Worm (Caenorhabditis elegans) whole organism, late embryonic: ENCODE data around the gene W04E12.9.
A peak's percentile ranks its signal among the peaks of the same experiment; 100 is the strongest.

ENCODE experiments used
- C38D4.7 ChIP-seq: fragments of 200-800 bp; sonication (Bioruptor generic); optimal IDR thresholded peaks from 2 replicates; lab custom pipeline; 2018; ENCODE audit warnings: mild to moderate bottlenecking, missing genetic modification characterization, moderate library complexity, missing compliant biosample characterization
- K09A11.1 ChIP-seq: sonication (generic microtip); optimal IDR thresholded peaks from 2 replicates; lab custom pipeline; 2017; ENCODE audit warnings: antibody characterized with exemption, mild to moderate bottlenecking, missing genetic modification characterization, missing compliant biosample characterization; ENCODE audit not compliant: insufficient read depth
- Y22D7AL.16 ChIP-seq: sonication (generic microtip); optimal IDR thresholded peaks from 2 replicates; lab custom pipeline; 2016; ENCODE audit warnings: missing genetic modification characterization, missing compliant biosample characterization
- ahr-1 ChIP-seq: sonication (generic microtip); optimal IDR thresholded peaks from 2 replicates; lab custom pipeline; 2016; ENCODE audit warnings: missing genetic modification characterization, missing compliant biosample characterization
- ceh-14 ChIP-seq: sonication (generic microtip); optimal IDR thresholded peaks from 2 replicates; lab custom pipeline; 2016; ENCODE audit warnings: missing genotype, missing genetic modification characterization, missing compliant biosample characterization
- ceh-18 ChIP-seq: sonication (generic microtip); optimal IDR thresholded peaks from 2 replicates; lab custom pipeline; 2016; ENCODE audit warnings: missing genetic modification characterization, missing compliant biosample characterization
- ceh-2 ChIP-seq: sonication (generic microtip); optimal IDR thresholded peaks from 2 replicates; lab custom pipeline; 2016; ENCODE audit warnings: missing genotype, missing genetic modification characterization, missing compliant biosample characterization
- ceh-24 ChIP-seq: sonication (generic microtip); optimal IDR thresholded peaks from 2 replicates; lab custom pipeline; 2016; ENCODE audit warnings: mild to moderate bottlenecking, missing genetic modification characterization, missing compliant biosample characterization
- ceh-45 ChIP-seq: fragments of 200-800 bp; sonication (Bioruptor generic); IDR thresholded peaks from 2 replicates; pipeline ENCODE4 v1.3.6; 2022; ENCODE audit warnings: missing genetic modification reagents, missing genetic modification characterization, missing compliant biosample characterization
- dmd-4 ChIP-seq: sonication (generic microtip); optimal IDR thresholded peaks from 2 replicates; lab custom pipeline; 2016; ENCODE audit warnings: borderline replicate concordance, missing genetic modification characterization, missing compliant biosample characterization
- dve-1 ChIP-seq: sonication (generic microtip); optimal IDR thresholded peaks from 2 replicates; lab custom pipeline; 2017; ENCODE audit warnings: antibody characterized with exemption, mild to moderate bottlenecking, missing genetic modification characterization, missing compliant biosample characterization
- elt-4 ChIP-seq: sonication (generic microtip); optimal IDR thresholded peaks from 2 replicates; lab custom pipeline; 2016; ENCODE audit warnings: missing genetic modification characterization, missing compliant biosample characterization
- ets-4 ChIP-seq: sonication (generic microtip); optimal IDR thresholded peaks from 2 replicates; lab custom pipeline; 2016; ENCODE audit warnings: missing genetic modification characterization, missing compliant biosample characterization
- eyg-1 ChIP-seq: sonication (generic microtip); optimal IDR thresholded peaks from 2 replicates; lab custom pipeline; 2016; ENCODE audit warnings: missing genotype, missing genetic modification characterization, missing compliant biosample characterization
- fax-1 ChIP-seq: sonication (generic microtip); optimal IDR thresholded peaks from 2 replicates; lab custom pipeline; 2016; ENCODE audit warnings: missing genotype, missing genetic modification characterization, missing compliant biosample characterization
- gmeb-2 ChIP-seq: sonication (generic microtip); optimal IDR thresholded peaks from 2 replicates; lab custom pipeline; 2016; ENCODE audit warnings: missing genetic modification characterization, inconsistent platforms, missing compliant biosample characterization
- hlh-13 ChIP-seq: fragments of 200-800 bp; sonication (Bioruptor generic); optimal IDR thresholded peaks from 2 replicates; lab custom pipeline; 2018; ENCODE audit warnings: mild to moderate bottlenecking, missing genetic modification characterization, missing compliant biosample characterization
- hlh-8 ChIP-seq: sonication (generic microtip); optimal IDR thresholded peaks from 2 replicates; lab custom pipeline; 2016; ENCODE audit warnings: missing genotype, missing genetic modification characterization, missing compliant biosample characterization
- lim-6 ChIP-seq: sonication (generic microtip); optimal IDR thresholded peaks from 2 replicates; lab custom pipeline; 2016; ENCODE audit warnings: missing genetic modification characterization, missing compliant biosample characterization
- madf-2 ChIP-seq: sonication (generic microtip); optimal IDR thresholded peaks from 2 replicates; lab custom pipeline; 2017; ENCODE audit warnings: missing genetic modification characterization, missing compliant biosample characterization
- mec-3 ChIP-seq: sonication (generic microtip); optimal IDR thresholded peaks from 2 replicates; lab custom pipeline; 2016; ENCODE audit warnings: borderline replicate concordance, missing genetic modification characterization, missing compliant biosample characterization
- nhr-11 ChIP-seq: fragments of 150-350 bp; optimal IDR thresholded peaks from 2 replicates; lab custom pipeline; 2014; ENCODE audit warnings: missing biosample characterization, missing genetic modification characterization
- pag-3 ChIP-seq: sonication (generic microtip); optimal IDR thresholded peaks from 2 replicates; lab custom pipeline; 2016; ENCODE audit warnings: missing compliant biosample characterization, missing genetic modification characterization, borderline replicate concordance
- pax-1 ChIP-seq: fragments of 150-350 bp; optimal IDR thresholded peaks from 2 replicates; lab custom pipeline; 2014; ENCODE audit warnings: missing biosample characterization, missing genetic modification characterization
- pqm-1 ChIP-seq: sonication (generic microtip); optimal IDR thresholded peaks from 2 replicates; lab custom pipeline; 2016; ENCODE audit warnings: missing genetic modification characterization, missing compliant biosample characterization
- ref-2 ChIP-seq: sonication (generic microtip); optimal IDR thresholded peaks from 2 replicates; lab custom pipeline; 2016; ENCODE audit warnings: missing genetic modification characterization, missing compliant biosample characterization
- rnt-1 ChIP-seq: sonication (generic microtip); optimal IDR thresholded peaks from 2 replicates; lab custom pipeline; 2016; ENCODE audit warnings: missing genetic modification characterization, missing compliant biosample characterization
- sdc-2 ChIP-seq: sonication (generic microtip); optimal IDR thresholded peaks from 2 replicates; lab custom pipeline; 2016; ENCODE audit warnings: missing genotype, missing genetic modification characterization, missing compliant biosample characterization
- sox-2 ChIP-seq: fragments of 200-800 bp; sonication (Bioruptor generic); IDR thresholded peaks from 2 replicates; pipeline ENCODE4 v1.3.6; 2022; ENCODE audit warnings: missing genetic modification reagents, missing genetic modification characterization, missing compliant biosample characterization
- sox-4 ChIP-seq: sonication (generic microtip); optimal IDR thresholded peaks from 2 replicates; lab custom pipeline; 2017; ENCODE audit warnings: mild to moderate bottlenecking, missing genetic modification characterization, inconsistent platforms, missing compliant biosample characterization
- tbx-7 ChIP-seq: sonication (generic microtip); optimal IDR thresholded peaks from 2 replicates; lab custom pipeline; 2016; ENCODE audit warnings: missing genotype, missing genetic modification characterization, missing compliant biosample characterization
- zip-5 ChIP-seq: sonication (generic microtip); optimal IDR thresholded peaks from 2 replicates; lab custom pipeline; 2016; ENCODE audit warnings: missing genetic modification characterization, missing compliant biosample characterization

Gene W04E12.9

ce11 chrV:19747144-19747543 is 9.2 kb upstream of the W04E12.9 start:
- TF ChIP-seq nhr-11 (tag; lab: Kevin White, UChicago), result no peak
- TF ChIP-seq dve-1, result peak; percentile 99

DNA sequence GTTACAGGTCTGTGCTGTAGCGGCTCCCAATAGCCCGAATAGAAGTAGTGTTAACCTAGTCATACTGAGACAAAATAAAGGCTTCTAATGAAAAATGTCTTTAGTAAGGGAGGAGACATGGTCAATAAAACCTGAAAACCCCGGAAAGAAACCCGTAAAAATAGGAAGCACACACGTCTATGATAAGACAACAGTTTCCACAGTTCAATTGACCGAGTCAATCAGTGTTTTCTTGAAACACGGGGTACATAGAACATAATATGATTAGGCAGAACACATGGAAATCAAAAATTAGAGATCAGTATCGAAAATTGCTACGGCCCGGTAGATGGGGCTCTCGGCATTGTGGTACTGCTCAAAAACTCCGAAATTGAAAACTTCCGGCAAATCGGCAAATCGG is 5.2 kb upstream of the W04E12.9 start, which contains the start of gene clec-49:
Gene clec-49 (minus strand): TSS at position 103 of the 400 bp plus-strand sequence.
- no peak for TF ChIP-seq ceh-18 (tag; lab: Kevin White, UChicago)

DNA sequence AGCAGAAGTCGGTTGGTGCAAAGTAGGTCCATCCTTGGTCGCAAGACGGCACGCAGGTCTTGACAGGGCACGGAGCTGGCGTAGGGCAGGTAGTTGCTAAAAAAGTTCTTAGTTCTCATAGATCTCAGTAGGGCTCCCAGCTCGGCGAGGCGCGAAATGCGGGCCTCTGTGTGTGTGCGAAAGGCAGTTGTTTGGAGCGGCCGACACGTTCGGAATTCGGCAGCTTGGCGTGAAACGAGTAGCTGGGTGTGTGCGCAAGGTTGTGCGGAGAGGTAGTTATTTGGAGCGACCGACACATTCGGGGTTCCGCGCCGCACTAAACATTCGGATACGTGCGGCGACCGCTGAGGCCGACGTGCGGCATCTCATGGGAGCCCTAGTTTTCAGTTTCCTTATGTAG is 3.5 kb upstream of the W04E12.9 start:
- TF ChIP-seq pag-3 (tag; lab: Kevin White, UChicago), result peak; percentile 38
- no peak for TF ChIP-seq lim-6 (tag; lab: Kevin White, UChicago)
- TF ChIP-seq ceh-18 (tag; lab: Kevin White, UChicago), result no peak
- TF ChIP-seq mec-3 (tag; lab: Kevin White, UChicago), result no peak

ce11 chrV:19754331-19754730 is 2.0 kb upstream of the W04E12.9 start:
- TF ChIP-seq rnt-1 (tag; lab: Kevin White, UChicago) (no peak), C38D4.7 (GFP tag; lab: Kevin White, UChicago) (no peak), madf-2 (tag; lab: Kevin White, UChicago) (no peak), ceh-14 (tag; lab: Kevin White, UChicago) (no peak), pqm-1 (tag; lab: Kevin White, UChicago) (no peak), ets-4 (tag; lab: Kevin White, UChicago) (no peak), zip-5 (tag; lab: Kevin White, UChicago) (no peak)

- no peak for TF ChIP-seq sox-4 (tag; lab: Kevin White, UChicago)
- TF ChIP-seq, all 69 proteins: peak for 0
These were observed 1.1 kb upstream of the W04E12.9 start, which contains the start of gene clec-50 for ce11 chrV:19755260-19755659. Gene clec-50 (minus strand): TSS chrV:19755368.

DNA sequence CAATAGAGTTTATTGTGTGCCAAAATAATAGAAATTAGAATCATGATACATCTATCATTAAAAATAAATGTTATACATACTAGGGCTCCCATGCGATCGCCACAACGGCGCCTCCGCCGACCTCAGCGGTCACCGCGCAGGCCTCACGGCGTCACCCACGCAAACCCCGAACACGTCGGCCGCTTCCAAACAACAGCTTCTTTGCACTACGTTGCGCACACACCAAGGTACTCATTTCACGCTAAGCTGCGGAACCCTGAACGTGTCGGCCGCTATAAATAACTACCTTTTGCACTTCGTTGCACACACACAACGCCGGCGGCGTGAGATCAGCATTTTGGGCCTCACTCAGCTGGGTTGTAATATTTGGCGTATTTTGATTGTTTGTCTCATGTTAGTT is 2.9 kb downstream of the W04E12.9 start:
- no peak for TF ChIP-seq Y22D7AL.16 (tag; lab: Kevin White, UChicago)
- TF ChIP-seq sdc-2, result no peak
- no peak for TF ChIP-seq hlh-13
- no peak for TF ChIP-seq hlh-8 (tag; lab: Kevin White, UChicago)
- TF ChIP-seq madf-2 (tag; lab: Kevin White, UChicago), result no peak
- TF ChIP-seq elt-4 (tag; lab: Kevin White, UChicago), result no peak
- TF ChIP-seq rnt-1 (tag; lab: Kevin White, UChicago), result no peak
- TF ChIP-seq pax-1 (tag; lab: Kevin White, UChicago), result no peak
- TF ChIP-seq sox-2 (GFP tag; lab: Robert Waterston, UW), result no peak
- TF ChIP-seq tbx-7, result no peak
- TF ChIP-seq K09A11.1 (tag; lab: Kevin White, UChicago), result no peak
- no peak for TF ChIP-seq eyg-1
- no peak for TF ChIP-seq ceh-24 (tag; lab: Kevin White, UChicago)

- TF ChIP-seq ceh-45 (GFP tag; lab: Robert Waterston, UW) (no peak), ref-2 (tag; lab: Kevin White, UChicago) (no peak), sdc-2 (no peak), elt-4 (tag; lab: Kevin White, UChicago) (no peak), ahr-1 (no peak), hlh-13 (no peak), ceh-2 (tag; lab: Kevin White, UChicago) (no peak), fax-1 (tag; lab: Kevin White, UChicago) (no peak), dmd-4 (tag; lab: Kevin White, UChicago) (no peak), gmeb-2 (tag; lab: Kevin White, UChicago) (no peak), lim-6 (tag; lab: Kevin White, UChicago) (no peak)
- TF ChIP-seq, all 69 proteins: peak for 0
These were observed 4.4 kb downstream of the W04E12.9 start, which contains the start of gene M162.5 for ce11 chrV:19760751-19761150. Gene M162.5 (plus strand): TSS chrV:19761051.
